Worm (Caenorhabditis elegans) whole organism, mixed stage, embryonic: ENCODE measurements around the gene ephx-1.

Experiments used
- M03D4.4 ChIP-seq: sonication (generic microtip); optimal IDR thresholded peaks from 2 replicates; lab custom pipeline; 2017; ENCODE audit warnings: mild to moderate bottlenecking, missing genetic modification characterization, missing compliant biosample characterization
- bed-3 ChIP-seq: fragments of 200-800 bp; sonication (Bioruptor generic); optimal IDR thresholded peaks from 3 replicates; lab custom pipeline; 2018; ENCODE audit warnings: mild to moderate bottlenecking, missing genetic modification characterization, moderate library complexity, missing compliant biosample characterization
- blmp-1 ChIP-seq: fragments of 150-350 bp; optimal IDR thresholded peaks from 2 replicates; lab custom pipeline; 2014; ENCODE audit warnings: missing biosample characterization, missing genetic modification characterization
- ceh-43 ChIP-seq: fragments of 200-800 bp; sonication (Bioruptor generic); optimal IDR thresholded peaks from 2 replicates; lab custom pipeline; 2018; ENCODE audit warnings: mild to moderate bottlenecking, missing genetic modification characterization, moderate library complexity, missing compliant biosample characterization
- ceh-83 ChIP-seq: fragments of 200-800 bp; sonication (Bioruptor generic); optimal IDR thresholded peaks from 2 replicates; lab custom pipeline; 2018; ENCODE audit warnings: mild to moderate bottlenecking, missing genetic modification characterization, missing compliant biosample characterization
- ces-1 ChIP-seq: fragments of 150-350 bp; optimal IDR thresholded peaks from 2 replicates; lab custom pipeline; 2014; ENCODE audit warnings: missing biosample characterization, missing genetic modification reagents, missing genetic modification characterization
- cnd-1 ChIP-seq: fragments of 200-800 bp; sonication (Bioruptor generic); optimal IDR thresholded peaks from 2 replicates; lab custom pipeline; 2018; ENCODE audit warnings: mild to moderate bottlenecking, missing genetic modification characterization, missing compliant biosample characterization
- drap-1 ChIP-seq: fragments of 200-800 bp; sonication (Bioruptor generic); optimal IDR thresholded peaks from 3 replicates; lab custom pipeline; 2018; ENCODE audit warnings: mild to moderate bottlenecking, missing genetic modification characterization, missing compliant biosample characterization
- elt-1 ChIP-seq: sonication (generic microtip); optimal IDR thresholded peaks from 2 replicates; lab custom pipeline; 2017; ENCODE audit warnings: missing genetic modification characterization, mild to moderate bottlenecking, missing compliant biosample characterization, antibody characterized with exemption, moderate library complexity, borderline replicate concordance; ENCODE audit not compliant: insufficient read depth
- elt-3 ChIP-seq: fragments of 150-350 bp; optimal IDR thresholded peaks from 2 replicates; lab custom pipeline; 2014; ENCODE audit warnings: missing biosample characterization, missing genetic modification characterization
- flh-1 ChIP-seq: fragments of 200-800 bp; sonication (Bioruptor generic); optimal IDR thresholded peaks from 2 replicates; lab custom pipeline; 2018; ENCODE audit warnings: mild to moderate bottlenecking, missing genetic modification characterization, moderate library complexity, missing compliant biosample characterization
- ham-2 ChIP-seq: fragments of 200-800 bp; sonication (Bioruptor generic); optimal IDR thresholded peaks from 2 replicates; lab custom pipeline; 2018; ENCODE audit warnings: mild to moderate bottlenecking, missing genetic modification characterization, missing compliant biosample characterization
- hlh-1 ChIP-seq: fragments of 150-350 bp; optimal IDR thresholded peaks from 2 replicates; lab custom pipeline; 2014; ENCODE audit warnings: missing biosample characterization, missing genetic modification reagents, missing genetic modification characterization
- lin-13 ChIP-seq: fragments of 150-350 bp; optimal IDR thresholded peaks from 2 replicates; lab custom pipeline; 2014; ENCODE audit warnings: missing biosample characterization, missing genetic modification characterization
- lin-32 ChIP-seq: fragments of 200-800 bp; sonication (Bioruptor generic); optimal IDR thresholded peaks from 2 replicates; lab custom pipeline; 2018; ENCODE audit warnings: mild to moderate bottlenecking, missing genetic modification characterization, missing compliant biosample characterization
- lsy-2 ChIP-seq: fragments of 150-350 bp; optimal IDR thresholded peaks from 2 replicates; lab custom pipeline; 2014; ENCODE audit warnings: missing biosample characterization, missing genetic modification characterization
- mep-1 ChIP-seq: fragments of 150-350 bp; optimal IDR thresholded peaks from 2 replicates; lab custom pipeline; 2017; ENCODE audit warnings: missing biosample characterization, missing genetic modification reagents, missing genetic modification characterization, inconsistent platforms
- mls-2 ChIP-seq: sonication (generic microtip); optimal IDR thresholded peaks from 2 replicates; lab custom pipeline; 2016; ENCODE audit warnings: mild to moderate bottlenecking, missing genetic modification characterization, moderate library complexity, missing compliant biosample characterization
- nhr-2 ChIP-seq: fragments of 150-350 bp; optimal IDR thresholded peaks from 2 replicates; lab custom pipeline; 2014; ENCODE audit warnings: missing biosample characterization, missing genetic modification characterization
- nhr-237 ChIP-seq: fragments of 150-350 bp; optimal IDR thresholded peaks from 2 replicates; lab custom pipeline; 2014; ENCODE audit warnings: missing biosample characterization, missing genetic modification characterization
- nhr-28 ChIP-seq: fragments of 150-350 bp; optimal IDR thresholded peaks from 2 replicates; lab custom pipeline; 2014; ENCODE audit warnings: missing biosample characterization, missing genetic modification characterization
- nhr-76 ChIP-seq: sonication (generic microtip); optimal IDR thresholded peaks from 2 replicates; lab custom pipeline; 2017; ENCODE audit warnings: missing biosample characterization, missing genetic modification characterization
- pha-4 ChIP-seq: fragments of 150-350 bp; optimal IDR thresholded peaks from 2 replicates; lab custom pipeline; 2018; ENCODE audit warnings: missing biosample characterization, missing genetic modification reagents, missing genetic modification characterization
- sem-2 ChIP-seq: fragments of 200-800 bp; sonication (Bioruptor generic); optimal IDR thresholded peaks from 2 replicates; lab custom pipeline; 2018; ENCODE audit warnings: mild to moderate bottlenecking, missing genetic modification characterization, missing compliant biosample characterization
- snpc-4 ChIP-seq: fragments of 150-350 bp; optimal IDR thresholded peaks from 2 replicates; lab custom pipeline; 2014; ENCODE audit warnings: missing biosample characterization, missing genetic modification characterization
- sptf-1 ChIP-seq: sonication (generic microtip); optimal IDR thresholded peaks from 2 replicates; lab custom pipeline; 2017; ENCODE audit warnings: mild to moderate bottlenecking, missing genetic modification characterization, moderate library complexity, missing compliant biosample characterization
- tbx-8 ChIP-seq: fragments of 200-800 bp; sonication (Bioruptor generic); optimal IDR thresholded peaks from 2 replicates; lab custom pipeline; 2018; ENCODE audit warnings: mild to moderate bottlenecking, missing genetic modification characterization, moderate library complexity, missing compliant biosample characterization
- unc-120 ChIP-seq: sonication (generic microtip); optimal IDR thresholded peaks from 2 replicates; lab custom pipeline; 2017; ENCODE audit warnings: missing genetic modification characterization, missing compliant biosample characterization; ENCODE audit not compliant: poor library complexity, severe bottlenecking
- zip-8 ChIP-seq: fragments of 150-350 bp; optimal IDR thresholded peaks from 2 replicates; lab custom pipeline; 2014; ENCODE audit warnings: missing biosample characterization, missing genetic modification characterization
- ztf-11 ChIP-seq: fragments of 150-350 bp; optimal IDR thresholded peaks from 2 replicates; lab custom pipeline; 2014; ENCODE audit warnings: missing biosample characterization, missing genetic modification characterization

ephx-1 gene

DNA sequence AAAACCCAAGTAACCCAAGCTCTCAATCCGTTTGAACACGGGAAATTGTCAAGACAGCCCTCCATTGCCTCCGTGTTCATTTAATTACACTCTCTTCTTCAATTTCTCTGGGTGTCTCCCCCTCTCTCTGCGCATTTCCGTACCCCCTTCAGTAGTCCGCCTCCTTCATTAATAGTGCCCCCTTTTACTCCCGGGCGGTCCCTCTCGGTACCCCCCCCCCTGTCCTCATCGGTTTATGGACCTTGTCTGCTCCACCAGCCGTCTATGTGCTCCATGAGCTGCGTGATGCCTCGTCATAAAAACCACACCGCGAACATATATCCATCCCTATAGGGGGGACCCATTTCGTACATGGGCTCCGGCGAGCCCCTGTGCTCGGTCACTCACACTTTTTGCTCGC lies 5.2 kb upstream of the ephx-1 start:
- TF ChIP-seq M03D4.4 (tag; lab: Kevin White, UChicago) (peak; percentile 51), ham-2 (GFP tag; lab: Kevin White, UChicago) (no peak), pha-4 (tag; lab: Kevin White, UChicago) (no peak), mls-2 (tag; lab: Kevin White, UChicago) (peak; percentile 83), sptf-1 (tag; lab: Kevin White, UChicago) (peak; percentile 81), ceh-43 (GFP tag; lab: Kevin White, UChicago) (peak; percentile 52), unc-120 (tag; lab: Kevin White, UChicago) (peak; percentile 39), ces-1 (peak; percentile 94), hlh-1 (tag; lab: Kevin White, UChicago) (no peak), elt-1 (tag; lab: Kevin White, UChicago) (no peak), ztf-11 (peak; percentile 15), mep-1 (peak; percentile 6), drap-1 (GFP tag; lab: Kevin White, UChicago) (peak; percentile 36), cnd-1 (tag; lab: Kevin White, UChicago) (peak; percentile 55), lin-32 (GFP tag; lab: Kevin White, UChicago) (peak; percentile 48), nhr-76 (no peak), nhr-2 (tag; lab: Kevin White, UChicago) (no peak), lin-13 (tag; lab: Kevin White, UChicago) (no peak)

DNA sequence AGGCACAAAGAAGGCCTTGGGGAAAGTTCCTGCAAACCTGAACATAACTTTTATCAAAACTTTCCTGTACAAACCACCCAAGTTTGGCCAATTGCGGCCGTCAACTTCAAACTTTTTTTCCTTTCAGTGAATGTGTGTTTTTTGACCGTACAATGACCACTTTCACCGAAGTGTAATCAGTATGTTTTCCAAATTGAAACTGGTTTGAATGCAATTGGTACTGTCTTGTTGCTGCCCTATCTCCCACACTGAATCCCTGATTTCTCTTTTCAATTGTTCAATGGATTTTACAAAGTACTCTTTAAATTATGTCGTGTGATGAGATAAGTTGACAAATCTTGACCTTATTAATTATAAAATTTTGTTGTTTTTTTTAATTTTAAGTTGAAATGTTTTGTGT lies 4.3 kb upstream of the ephx-1 start:
- TF ChIP-seq blmp-1 (no peak), ces-1 (no peak), elt-1 (tag; lab: Kevin White, UChicago) (no peak), lin-13 (tag; lab: Kevin White, UChicago) (no peak), nhr-28 (tag; lab: Kevin White, UChicago) (no peak), cnd-1 (tag; lab: Kevin White, UChicago) (no peak), unc-120 (tag; lab: Kevin White, UChicago) (no peak), nhr-237 (tag; lab: Kevin White, UChicago) (no peak), elt-3 (no peak), M03D4.4 (tag; lab: Kevin White, UChicago) (no peak), mep-1 (no peak), sem-2 (no peak)

DNA sequence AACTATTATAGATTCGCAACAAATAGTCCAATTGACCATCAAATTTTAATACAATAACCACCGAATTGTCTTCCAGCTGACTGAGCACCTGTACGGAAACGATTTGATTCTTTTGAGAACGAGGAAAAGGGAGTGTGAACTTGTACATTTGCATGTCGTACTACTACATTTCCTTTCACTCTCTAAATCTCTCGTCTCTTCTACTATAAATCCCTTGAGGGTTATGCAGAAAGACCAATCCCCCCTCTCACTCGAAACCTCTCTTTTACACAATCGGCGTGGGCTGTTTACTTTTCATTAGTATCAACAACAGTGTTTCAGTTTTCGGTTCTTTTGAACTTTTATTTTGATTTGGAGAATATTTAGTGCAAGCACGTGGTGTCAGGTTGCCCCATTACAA lies 2.6 kb upstream of the ephx-1 start:
- peak; percentile 53 for TF ChIP-seq ces-1
- no peak for TF ChIP-seq sptf-1 (tag; lab: Kevin White, UChicago)
- TF ChIP-seq lin-32 (GFP tag; lab: Kevin White, UChicago) = no peak
- no peak for TF ChIP-seq drap-1 (GFP tag; lab: Kevin White, UChicago)
- TF ChIP-seq pha-4 (tag; lab: Kevin White, UChicago) = peak; percentile 32
- no peak for TF ChIP-seq snpc-4 (tag; lab: Kevin White, UChicago)
- no peak for TF ChIP-seq zip-8 (tag; lab: Kevin White, UChicago)
- no peak for TF ChIP-seq ceh-43 (GFP tag; lab: Kevin White, UChicago)
- no peak for TF ChIP-seq elt-3
- TF ChIP-seq flh-1 = no peak
- TF ChIP-seq hlh-1 (tag; lab: Kevin White, UChicago) = no peak
- TF ChIP-seq, all 35 proteins: peak for 2

DNA sequence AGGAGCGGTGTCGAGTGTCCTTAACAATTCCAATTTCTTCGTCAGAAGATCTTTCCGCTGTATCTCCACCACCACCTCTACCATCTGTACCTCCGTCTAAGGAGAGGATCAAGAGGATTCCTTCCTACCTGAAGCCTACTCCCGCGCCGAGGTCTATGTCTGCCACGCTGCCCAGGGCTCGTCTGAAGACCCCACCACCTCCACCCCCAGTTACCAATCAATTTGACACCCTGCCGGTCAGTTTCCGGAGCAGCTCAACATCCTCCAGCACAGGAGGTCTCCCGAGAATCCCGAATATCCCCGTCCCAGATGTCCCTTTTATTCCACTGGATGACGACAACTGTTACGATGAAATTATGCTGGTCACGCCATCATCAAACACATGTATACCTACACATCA lies 3.3 kb downstream of the ephx-1 start:
- TF ChIP-seq ceh-83 (GFP tag; lab: Kevin White, UChicago) (no peak), lin-13 (tag; lab: Kevin White, UChicago) (no peak), M03D4.4 (tag; lab: Kevin White, UChicago) (no peak), tbx-8 (no peak)

DNA sequence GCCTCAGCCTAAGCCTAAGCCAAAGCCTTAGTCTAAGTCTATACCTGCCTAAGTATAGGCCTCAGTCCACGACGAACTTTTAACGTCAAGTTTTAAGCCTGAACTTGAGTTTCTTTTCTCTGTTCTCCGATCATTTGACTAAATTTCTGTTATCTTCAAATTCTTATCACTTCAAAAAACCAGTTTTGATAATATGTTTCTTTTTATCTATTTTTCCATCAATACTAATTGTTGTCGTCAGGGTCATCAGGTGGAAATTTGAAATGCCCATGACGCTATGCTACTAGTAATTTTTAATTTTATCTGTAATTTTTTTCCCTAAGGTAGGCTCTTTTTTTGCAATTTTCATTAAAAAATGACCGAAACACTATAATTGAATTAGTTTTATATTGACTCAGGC lies 6.8 kb downstream of the ephx-1 start:
- TF ChIP-seq nhr-76 (no peak), drap-1 (GFP tag; lab: Kevin White, UChicago) (no peak), blmp-1 (no peak), elt-3 (no peak), elt-1 (tag; lab: Kevin White, UChicago) (no peak), M03D4.4 (tag; lab: Kevin White, UChicago) (no peak), lsy-2 (tag; lab: Kevin White, UChicago) (no peak)

DNA sequence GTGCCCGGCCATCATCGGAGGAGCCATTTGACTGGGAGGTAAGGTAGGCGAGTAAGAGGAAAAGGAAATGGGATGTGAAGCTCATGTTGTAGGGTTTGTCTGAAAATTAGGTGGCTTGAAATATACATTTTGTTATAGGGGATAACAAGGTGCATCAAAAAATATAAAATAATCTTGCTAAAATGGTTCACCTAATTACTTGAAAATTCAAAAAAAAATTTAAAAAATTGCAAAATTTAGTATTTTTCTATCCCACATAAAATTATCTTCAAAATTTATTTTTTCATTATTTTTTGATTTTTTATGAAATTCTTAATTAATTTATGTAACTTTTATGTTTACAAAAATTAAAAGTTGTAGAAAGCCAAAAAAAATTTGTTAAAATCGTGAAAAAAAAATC lies 13.9 kb downstream of the ephx-1 start, which contains the start of gene K07D4.6:
Gene K07D4.6 (minus strand): TSS at position 101 of the 400 bp plus-strand sequence.
- TF ChIP-seq bed-3 (GFP tag; lab: Kevin White, UChicago) = no peak
- no peak for TF ChIP-seq nhr-237 (tag; lab: Kevin White, UChicago)
- TF ChIP-seq nhr-76 = no peak
- TF ChIP-seq tbx-8 = no peak
- no peak for TF ChIP-seq elt-3
- TF ChIP-seq lin-32 (GFP tag; lab: Kevin White, UChicago) = no peak
- TF ChIP-seq M03D4.4 (tag; lab: Kevin White, UChicago) = no peak
- TF ChIP-seq zip-8 (tag; lab: Kevin White, UChicago) = no peak
- no peak for TF ChIP-seq nhr-2 (tag; lab: Kevin White, UChicago)
- TF ChIP-seq nhr-28 (tag; lab: Kevin White, UChicago) = no peak
